Fruit fly (Drosophila melanogaster) whole organism, prepupa: ENCODE results near the gene CG32413.

Experiments
- Blimp-1 ChIP-seq: fragments of 200-800 bp; sonication (Bioruptor generic); optimal IDR thresholded peaks from 3 replicates; lab custom pipeline; 2017; ENCODE audit warnings: missing biosample characterization, missing genetic modification characterization, mild to moderate bottlenecking, moderate library complexity, missing genetic modification reagents
- CG11902 ChIP-seq: fragments of 200-800 bp; sonication (Bioruptor generic); optimal IDR thresholded peaks from 3 replicates; lab custom pipeline; 2016; ENCODE audit warnings: missing biosample characterization, missing genetic modification characterization
- CG31627 ChIP-seq: fragments of 200-800 bp; sonication (Bioruptor generic); optimal IDR thresholded peaks from 3 replicates; lab custom pipeline; 2016; ENCODE audit warnings: missing biosample characterization, missing genetic modification characterization
- CG4318 ChIP-seq: fragments of 200-800 bp; sonication (Bioruptor generic); optimal IDR thresholded peaks from 3 replicates; lab custom pipeline; 2017; ENCODE audit warnings: missing biosample characterization, mild to moderate bottlenecking, missing genetic modification characterization
- CG6808 ChIP-seq: fragments of 200-800 bp; sonication (Bioruptor generic); optimal IDR thresholded peaks from 3 replicates; lab custom pipeline; 2017; ENCODE audit warnings: missing biosample characterization, missing genetic modification characterization, mild to moderate bottlenecking, moderate library complexity, missing genetic modification reagents
- CG6854 ChIP-seq: fragments of 200-800 bp; sonication (Bioruptor generic); optimal IDR thresholded peaks from 2 replicates; lab custom pipeline; 2017; ENCODE audit warnings: missing biosample characterization, mild to moderate bottlenecking, missing genetic modification characterization
- CG9139 ChIP-seq: fragments of 200-800 bp; sonication (Bioruptor generic); optimal IDR thresholded peaks from 3 replicates; lab custom pipeline; 2017; ENCODE audit warnings: missing biosample characterization, mild to moderate bottlenecking, missing genetic modification characterization
- eg ChIP-seq: fragments of 200-800 bp; sonication (Bioruptor generic); IDR thresholded peaks from 3 replicates; pipeline ENCODE4 v1.3.6; 2022; ENCODE audit warnings: missing biosample characterization, missing genetic modification characterization
- fd59A ChIP-seq: fragments of 200-800 bp; sonication (Bioruptor generic); optimal IDR thresholded peaks from 2 replicates; lab custom pipeline; 2017; ENCODE audit warnings: missing biosample characterization, mild to moderate bottlenecking, missing genetic modification characterization, missing genetic modification reagents
- ss ChIP-seq, 2 experiments: fragments of 200-800 bp; sonication (Bioruptor generic); optimal IDR thresholded peaks; 2 replicates in 1 of 2; 3 replicates in 1 of 2; lab custom pipeline; 2017 to 2018; ENCODE audit warnings: mild to moderate bottlenecking in 2 of 2, missing biosample characterization in 2 of 2, missing genetic modification characterization in 2 of 2, moderate library complexity in 1 of 2
- topi ChIP-seq: fragments of 200-800 bp; sonication (Bioruptor generic); optimal IDR thresholded peaks from 3 replicates; lab custom pipeline; 2016; ENCODE audit warnings: missing biosample characterization, missing genetic modification characterization

DNA sequence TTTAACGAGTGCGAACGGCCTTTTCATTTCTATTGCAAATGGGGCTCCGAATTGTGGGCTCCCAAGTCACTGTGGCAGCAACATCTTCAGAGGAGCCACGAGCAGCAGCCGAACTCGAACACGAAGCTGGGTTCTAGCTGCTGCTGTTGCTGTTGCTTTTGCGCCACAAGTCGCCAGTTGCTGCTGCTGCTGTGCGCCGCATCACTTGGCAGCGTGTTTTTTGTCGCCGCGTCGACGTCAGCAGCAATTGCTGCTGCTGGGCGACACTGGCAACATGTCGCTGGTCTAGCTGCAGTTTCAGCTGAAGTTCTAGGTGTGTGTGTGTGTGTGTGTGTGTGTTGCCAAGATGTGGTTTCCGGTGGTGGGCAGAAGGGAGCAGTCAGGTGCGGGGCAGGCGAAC, 48.7 kb upstream of the CG32413 start:
- TF ChIP-seq CG9139 (GFP tag; lab: Kevin White, UChicago), result peak; percentile 16
- no peak for TF ChIP-seq CG11902
- TF ChIP-seq CG4318, result no peak
- peak; percentile 7 for TF ChIP-seq CG6808 (GFP tag; lab: Kevin White, UChicago)
- peak in 1 of 2 experiments; percentile 32 for TF ChIP-seq ss (GFP tag; optimal IDR thresholded peaks at IDR 0.05; lab: Kevin White, UChicago)
- no peak for TF ChIP-seq CG31627
- TF ChIP-seq topi (GFP tag; lab: Kevin White, UChicago), result no peak
- TF ChIP-seq CG6854 (GFP tag; lab: Kevin White, UChicago), result no peak
- no peak for TF ChIP-seq Blimp-1
- TF ChIP-seq eg (GFP tag; lab: Robert Waterston, UW), result no peak
- TF ChIP-seq fd59A, result no peak
